Worm (Caenorhabditis elegans) whole organism, dauer: Measurements from ENCODE around the gene F01D5.6.

ENCODE experiments used
- unc-62 ChIP-seq: sonication (generic microtip); optimal IDR thresholded peaks from 2 replicates; lab custom pipeline; 2017; ENCODE audit warnings: missing biosample characterization, missing genetic modification reagents, missing genetic modification characterization

The F01D5.6 gene

ce11 chrII:14046491-14046890 is 40.2 kb downstream of the F01D5.6 start:
- no peak for TF ChIP-seq unc-62 (GFP tag; lab: Kevin White, UChicago)

- no peak for TF ChIP-seq unc-62 (GFP tag; lab: Kevin White, UChicago)
These were observed 42.8 kb downstream of the F01D5.6 start for ce11 chrII:14049097-14049496.

ce11 chrII:14050506-14050905 is 44.2 kb downstream of the F01D5.6 start:
- no peak for TF ChIP-seq unc-62 (GFP tag; lab: Kevin White, UChicago)

ce11 chrII:14051474-14051934 is 45.2 kb downstream of the F01D5.6 start:
- no peak for TF ChIP-seq unc-62 (GFP tag; lab: Kevin White, UChicago)

ce11 chrII:14052204-14052603 is 45.9 kb downstream of the F01D5.6 start, which contains the start of gene daf-5:
Gene daf-5 (minus strand): TSS chrII:14052304.
- no peak for TF ChIP-seq unc-62 (GFP tag; lab: Kevin White, UChicago)

- no peak for TF ChIP-seq unc-62 (GFP tag; lab: Kevin White, UChicago)
These were observed 46.8 kb downstream of the F01D5.6 start for ce11 chrII:14053141-14053540.

ce11 chrII:14055717-14056116 is 49.4 kb downstream of the F01D5.6 start:
- TF ChIP-seq unc-62 (GFP tag; lab: Kevin White, UChicago): no peak
